Fruit fly (Drosophila melanogaster) whole organism, adult: Measurements from ENCODE around the gene tth.

Experiments used
- CG11617 ChIP-seq: fragments of 200-800 bp; sonication (Bioruptor generic); optimal IDR thresholded peaks from 2 replicates; lab custom pipeline; 2017; ENCODE audit warnings: mild to moderate bottlenecking, missing biosample characterization, missing genetic modification reagents, missing genetic modification characterization
- CG12768 ChIP-seq: fragments of 200-800 bp; sonication (Bioruptor generic); optimal IDR thresholded peaks from 2 replicates; lab custom pipeline; 2017; ENCODE audit warnings: missing biosample characterization, missing genetic modification characterization, mild to moderate bottlenecking, moderate library complexity, missing genetic modification reagents
- CG14711 ChIP-seq: fragments of 200-800 bp; sonication (Bioruptor generic); optimal IDR thresholded peaks from 2 replicates; lab custom pipeline; 2018; ENCODE audit warnings: missing biosample characterization, mild to moderate bottlenecking, missing genetic modification characterization, moderate library complexity
- CG1620 ChIP-seq: fragments of 200-800 bp; sonication (Bioruptor generic); optimal IDR thresholded peaks from 2 replicates; lab custom pipeline; 2016; ENCODE audit warnings: missing biosample characterization, missing genetic modification characterization
- CG33017 ChIP-seq: fragments of 200-800 bp; sonication (Bioruptor generic); optimal IDR thresholded peaks from 2 replicates; lab custom pipeline; 2018; ENCODE audit warnings: missing biosample characterization, mild to moderate bottlenecking, missing genetic modification characterization, moderate library complexity
- CG5204 ChIP-seq: fragments of 200-800 bp; sonication (Bioruptor generic); optimal IDR thresholded peaks from 2 replicates; lab custom pipeline; 2016; ENCODE audit warnings: missing biosample characterization, missing genetic modification characterization
- CG7045 ChIP-seq: fragments of 200-800 bp; sonication (Bioruptor generic); optimal IDR thresholded peaks from 2 replicates; lab custom pipeline; 2017; ENCODE audit warnings: missing biosample characterization, mild to moderate bottlenecking, missing genetic modification characterization
- CG7101 ChIP-seq: fragments of 200-800 bp; sonication (Bioruptor generic); optimal IDR thresholded peaks from 2 replicates; lab custom pipeline; 2018; ENCODE audit warnings: missing biosample characterization, mild to moderate bottlenecking, missing genetic modification characterization, moderate library complexity
- Clk ChIP-seq: fragments of 200-800 bp; sonication (Bioruptor generic); optimal IDR thresholded peaks from 2 replicates; lab custom pipeline; 2017; ENCODE audit warnings: missing biosample characterization, missing genetic modification characterization
- Crg-1 ChIP-seq: fragments of 200-800 bp; sonication (Bioruptor generic); optimal IDR thresholded peaks from 2 replicates; lab custom pipeline; 2016; ENCODE audit warnings: missing biosample characterization, missing genetic modification characterization
- Hr96 ChIP-seq: fragments of 200-800 bp; sonication (Bioruptor generic); optimal IDR thresholded peaks from 2 replicates; lab custom pipeline; 2016; ENCODE audit warnings: missing biosample characterization, missing genetic modification characterization
- Mnt ChIP-seq: fragments of 200-800 bp; sonication (Bioruptor generic); optimal IDR thresholded peaks from 2 replicates; lab custom pipeline; 2016; ENCODE audit warnings: missing biosample characterization, mild to moderate bottlenecking, missing genetic modification characterization
- bab1 ChIP-seq: fragments of 200-800 bp; sonication (Bioruptor generic); optimal IDR thresholded peaks from 3 replicates; lab custom pipeline; 2019; ENCODE audit warnings: missing biosample characterization, mild to moderate bottlenecking, missing genetic modification characterization, moderate library complexity
- cic ChIP-seq: fragments of 200-800 bp; sonication (Bioruptor generic); optimal IDR thresholded peaks from 2 replicates; lab custom pipeline; 2017; ENCODE audit warnings: missing biosample characterization, mild to moderate bottlenecking, missing genetic modification characterization, moderate library complexity
- cnc ChIP-seq, 2 experiments: fragments of >200 bp; optimal IDR thresholded peaks; 2 replicates each; lab custom pipeline; 2017
- kay ChIP-seq: fragments of 200-800 bp; sonication (Bioruptor generic); peaks from one replicate; lab custom pipeline; 2016; ENCODE audit warnings: missing biosample characterization, missing genetic modification characterization, borderline replicate concordance
- ovo ChIP-seq: fragments of 200-800 bp; sonication (Bioruptor generic); optimal IDR thresholded peaks from 2 replicates; lab custom pipeline; 2016; ENCODE audit warnings: missing biosample characterization, missing genetic modification characterization
- pad ChIP-seq: fragments of 200-800 bp; sonication (Bioruptor generic); optimal IDR thresholded peaks from 3 replicates; lab custom pipeline; 2017; ENCODE audit warnings: missing biosample characterization, missing genetic modification characterization, mild to moderate bottlenecking, moderate library complexity, missing genetic modification reagents
- tj ChIP-seq: fragments of 200-800 bp; sonication (Bioruptor generic); optimal IDR thresholded peaks from 3 replicates; lab custom pipeline; 2017; ENCODE audit warnings: missing biosample characterization, mild to moderate bottlenecking, missing genetic modification characterization, moderate library complexity
- toe ChIP-seq: fragments of 200-800 bp; sonication (Bioruptor generic); optimal IDR thresholded peaks from 2 replicates; lab custom pipeline; 2016; ENCODE audit warnings: missing biosample characterization, missing genetic modification characterization

tth gene

dm6 chrX:13625080-13625723 is 8.8 kb upstream of the tth start:
- TF ChIP-seq CG33017 (no peak), toe (no peak), cic (no peak), tj (GFP tag; lab: Kevin White, UChicago) (peak; percentile 67), cnc (optimal IDR thresholded peaks at IDR 0.05; lab: Kevin White, UChicago) (no peak), CG11617 (no peak), Crg-1 (GFP tag; lab: Kevin White, UChicago) (no peak), ovo (GFP tag; lab: Kevin White, UChicago) (peak; percentile 29), Mnt (no peak), CG7101 (no peak), CG14711 (tag; lab: Kevin White, UChicago) (no peak), CG1620 (GFP tag; lab: Kevin White, UChicago) (no peak), Clk (GFP tag; lab: Kevin White, UChicago) (no peak), pad (peak; percentile 63), bab1 (GFP tag; lab: Kevin White, UChicago) (no peak)

- no peak for TF ChIP-seq CG5204 (GFP tag; lab: Kevin White, UChicago)
- TF ChIP-seq pad, result peak; percentile 94
- TF ChIP-seq ovo (GFP tag; lab: Kevin White, UChicago), result peak; percentile 50
- TF ChIP-seq bab1 (GFP tag; lab: Kevin White, UChicago), result peak; percentile 4
- no peak for TF ChIP-seq CG7101
- no peak for TF ChIP-seq CG1620 (GFP tag; lab: Kevin White, UChicago)
- peak; percentile 16 for TF ChIP-seq cic
- TF ChIP-seq Mnt, result peak; percentile 96
- peak; percentile 39 for TF ChIP-seq CG11617
- no peak for TF ChIP-seq Crg-1 (GFP tag; lab: Kevin White, UChicago)
These were observed 8.1 kb upstream of the tth start, which contains the start of the genes CG2691 and NFAT for dm6 chrX:13624334-13625079. CG2691 (minus strand) TSS chrX:13624408. NFAT (plus strand) TSS chrX:13624745.

dm6 chrX:13615992-13616391 is 394 bp downstream of the tth start:
- TF ChIP-seq CG7045 (GFP tag; lab: Kevin White, UChicago) (no peak), bab1 (GFP tag; lab: Kevin White, UChicago) (no peak), cnc (optimal IDR thresholded peaks at IDR 0.05; lab: Kevin White, UChicago) (no peak), Mnt (peak; percentile 10), CG7101 (no peak), CG11617 (no peak), Hr96 (GFP tag; lab: Kevin White, UChicago) (no peak)

- TF ChIP-seq CG7101 (no peak), bab1 (GFP tag; lab: Kevin White, UChicago) (peak; percentile 5)
These were observed 4.5 kb downstream of the tth start, which contains the start of the genes Ndc80 and BthD for dm6 chrX:13611884-13612283. Ndc80 (minus strand) TSS chrX:13612062. BthD (plus strand) TSS chrX:13612131.

- TF ChIP-seq kay (GFP tag; lab: Kevin White, UChicago), result no peak
- peak; percentile 39 for TF ChIP-seq bab1 (GFP tag; lab: Kevin White, UChicago)
These were observed 10.4 kb downstream of the tth start for dm6 chrX:13605942-13606491.

dm6 chrX:13605381-13605780 is 11.0 kb downstream of the tth start, which contains the start of gene CG11178:
CG11178 (plus strand) TSS chrX:13605681.
- TF ChIP-seq pad (no peak), Crg-1 (GFP tag; lab: Kevin White, UChicago) (no peak), cic (no peak), bab1 (GFP tag; lab: Kevin White, UChicago) (no peak), Mnt (no peak), CG14711 (tag; lab: Kevin White, UChicago) (no peak), CG7101 (no peak), Clk (GFP tag; lab: Kevin White, UChicago) (no peak), tj (GFP tag; lab: Kevin White, UChicago) (no peak), toe (no peak), CG33017 (no peak), CG7045 (GFP tag; lab: Kevin White, UChicago) (no peak), cnc (optimal IDR thresholded peaks at IDR 0.05; lab: Kevin White, UChicago) (no peak), CG12768 (GFP tag; lab: Kevin White, UChicago) (no peak), kay (GFP tag; lab: Kevin White, UChicago) (no peak), Hr96 (GFP tag; lab: Kevin White, UChicago) (no peak), CG1620 (GFP tag; lab: Kevin White, UChicago) (no peak)

- TF ChIP-seq CG11617 (no peak), CG7045 (GFP tag; lab: Kevin White, UChicago) (no peak), ovo (GFP tag; lab: Kevin White, UChicago) (no peak), kay (GFP tag; lab: Kevin White, UChicago) (no peak), CG5204 (GFP tag; lab: Kevin White, UChicago) (no peak), CG33017 (no peak), bab1 (GFP tag; lab: Kevin White, UChicago) (no peak), CG1620 (GFP tag; lab: Kevin White, UChicago) (no peak), Mnt (no peak), cnc (optimal IDR thresholded peaks at IDR 0.05; lab: Kevin White, UChicago) (no peak), toe (no peak), CG7101 (no peak), Hr96 (GFP tag; lab: Kevin White, UChicago) (no peak), tj (GFP tag; lab: Kevin White, UChicago) (no peak), pad (no peak), CG14711 (tag; lab: Kevin White, UChicago) (no peak), Clk (GFP tag; lab: Kevin White, UChicago) (no peak), cic (no peak), Crg-1 (GFP tag; lab: Kevin White, UChicago) (no peak), CG12768 (GFP tag; lab: Kevin White, UChicago) (no peak)
These were observed 11.9 kb downstream of the tth start for dm6 chrX:13604499-13604898.
